Fruit fly (Drosophila melanogaster): ENCODE data around the gene CG43355.

DNA sequence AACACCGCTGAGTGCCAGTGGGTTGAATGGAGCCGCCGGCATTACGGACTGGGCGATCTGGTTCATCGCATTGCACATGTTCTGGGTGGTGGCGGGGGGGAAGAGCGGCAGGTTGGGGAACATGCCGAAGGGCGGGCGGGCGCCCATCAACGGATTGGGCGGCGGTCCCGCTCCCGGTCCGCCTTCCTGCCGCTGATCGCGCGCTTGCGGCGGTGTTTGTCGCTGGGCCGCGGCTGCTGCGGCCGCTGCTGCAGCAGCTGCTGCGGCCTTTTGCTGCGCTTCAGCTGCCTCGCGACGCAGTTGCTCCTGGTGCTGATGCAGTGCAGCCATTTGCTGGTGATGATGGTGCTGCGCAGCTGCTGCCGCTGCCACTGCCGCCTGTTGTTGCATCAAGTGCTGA, 48.0 kb upstream of the CG43355 start:
- TF ChIP-seq CG8478 (optimal IDR thresholded peaks at IDR 0.05) (no peak), Dll (optimal IDR thresholded peaks at IDR 0.05) (no peak), usp (GFP tag; optimal IDR thresholded peaks at IDR 0.05) (no peak), pan (optimal IDR thresholded peaks at IDR 0.05) (no peak)

Data from whole organism.